Worm (Caenorhabditis elegans) whole organism, young adult: ENCODE measurements around the gene srw-60.

Experiments
- ama-1 ChIP-seq, 3 experiments: fragments of 150-350 bp in 1 of 3; sonication (generic microtip) in 2 of 3; optimal IDR thresholded peaks; 2 replicates each; lab custom pipeline; 2014 to 2018; ENCODE audit warnings: missing biosample characterization in 2 of 3, missing genetic modification characterization in 2 of 3, missing genetic modification reagents in 2 of 3
- atf-7 ChIP-seq: sonication (generic microtip); optimal IDR thresholded peaks from 2 replicates; lab custom pipeline; 2017; ENCODE audit warnings: mild to moderate bottlenecking, missing genetic modification characterization, missing compliant biosample characterization
- athp-1 ChIP-seq: sonication (generic microtip); optimal IDR thresholded peaks from 2 replicates; lab custom pipeline; 2017; ENCODE audit warnings: mild to moderate bottlenecking, missing genetic modification characterization, missing compliant biosample characterization
- egl-44 ChIP-seq: fragments of 200-800 bp; sonication (Bioruptor generic); IDR thresholded peaks from 2 replicates; pipeline ENCODE4 v1.3.6; 2022; ENCODE audit warnings: missing genetic modification reagents, missing genetic modification characterization, missing compliant biosample characterization
- egrh-3 ChIP-seq: fragments of 200-800 bp; sonication (Bioruptor generic); IDR thresholded peaks from 2 replicates; pipeline ENCODE4 v1.3.6; 2022; ENCODE audit warnings: missing genetic modification reagents, missing genetic modification characterization, missing compliant biosample characterization
- nhr-179 ChIP-seq: sonication (generic microtip); optimal IDR thresholded peaks from 2 replicates; lab custom pipeline; 2016; ENCODE audit warnings: mild to moderate bottlenecking, missing genetic modification characterization, missing compliant biosample characterization
- pha-4 ChIP-seq: fragments of 150-350 bp; sonication (generic microtip); optimal IDR thresholded peaks from 2 replicates; lab custom pipeline; 2014; ENCODE audit warnings: missing biosample characterization, missing genetic modification reagents, missing genetic modification characterization
- sea-2 ChIP-seq: fragments of 200-800 bp; sonication (Bioruptor generic); IDR thresholded peaks from 2 replicates; pipeline ENCODE4 v1.3.6; 2022; ENCODE audit warnings: missing genetic modification characterization, missing compliant biosample characterization
- unc-62 ChIP-seq: fragments of 150-350 bp; optimal IDR thresholded peaks from 2 replicates; lab custom pipeline; 2014; ENCODE audit warnings: missing biosample characterization, missing genetic modification reagents, missing genetic modification characterization

DNA sequence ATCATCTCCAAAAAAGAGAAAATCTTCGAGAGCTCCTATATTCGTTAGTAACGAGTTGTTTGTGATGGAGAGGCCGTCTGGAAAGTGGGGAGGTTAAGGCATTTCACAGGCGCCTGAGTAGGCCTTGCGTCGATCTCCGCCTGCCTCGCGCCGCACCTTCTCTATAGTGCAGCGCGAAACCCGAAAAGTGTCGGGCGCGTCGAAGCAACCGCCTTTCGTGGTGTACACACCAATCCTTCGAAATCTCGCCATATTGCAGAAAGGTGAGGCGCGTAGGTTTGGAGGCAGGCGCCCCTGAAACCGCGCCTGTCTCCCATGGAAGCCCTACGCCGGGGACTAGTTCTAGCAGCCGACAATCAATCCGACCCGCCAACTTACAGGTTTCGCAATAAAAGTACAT lies 28.6 kb upstream of the srw-60 start:
- TF ChIP-seq ama-1 (optimal IDR thresholded peaks at IDR 0.05; lab: Kevin White, UChicago) (no peak), ama-1 (GFP tag; optimal IDR thresholded peaks at IDR 0.05; lab: Kevin White, UChicago) (no peak), egl-44 (GFP tag; lab: Robert Waterston, UW) (no peak), athp-1 (tag; lab: Kevin White, UChicago) (no peak), egrh-3 (GFP tag; lab: Robert Waterston, UW) (no peak; the same call in 1 of the 2 replicates), unc-62 (GFP tag; lab: Kevin White, UChicago) (no peak), sea-2 (GFP tag; lab: Robert Waterston, UW) (no peak), atf-7 (tag; lab: Kevin White, UChicago) (no peak), pha-4 (no peak), nhr-179 (tag; lab: Kevin White, UChicago) (no peak)
